Worm (Caenorhabditis elegans) whole organism, L4/young adult: Measurements from ENCODE around the gene acs-5.

Experiments
- W03F9.2 ChIP-seq: fragments of 150-350 bp; optimal IDR thresholded peaks from 2 replicates; lab custom pipeline; 2014; ENCODE audit warnings: missing biosample characterization, missing genetic modification characterization
- him-1 ChIP-seq: sonication (generic microtip); optimal IDR thresholded peaks from 2 replicates; lab custom pipeline; 2016; ENCODE audit warnings: missing genotype, missing genetic modification reagents, missing genetic modification characterization, missing compliant biosample characterization

DNA sequence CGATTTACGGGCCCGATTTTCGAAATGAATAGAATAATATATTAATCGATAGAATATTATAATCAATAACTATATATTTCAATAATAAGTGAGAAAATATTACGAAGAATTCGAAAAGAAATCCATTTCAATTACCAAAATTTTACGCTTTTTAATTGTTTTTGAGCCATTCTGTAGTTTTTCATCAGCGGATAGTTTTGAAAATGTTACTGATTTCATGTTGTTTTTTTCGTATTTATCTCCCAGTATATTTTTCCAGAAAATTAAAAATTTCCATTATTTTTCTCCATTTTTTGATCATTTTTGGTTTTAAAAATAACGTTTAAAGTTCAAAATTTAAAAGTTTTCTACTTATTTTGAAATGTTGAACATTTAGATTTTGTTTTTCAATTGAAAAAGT, 37.6 kb downstream of the acs-5 start, which contains the start of gene T28A8.3:
- TF ChIP-seq W03F9.2 = no peak
- no peak for TF ChIP-seq him-1 (tag; lab: Kevin White, UChicago)
